Worm (Caenorhabditis elegans) whole organism, young adult: ENCODE data around the gene Y48B6A.10.

Experiments used
- K11D2.4 ChIP-seq: fragments of 200-800 bp; sonication (Bioruptor generic); IDR thresholded peaks from 2 replicates; pipeline ENCODE4 v1.3.6; 2022; ENCODE audit warnings: missing genetic modification reagents, missing genetic modification characterization, missing compliant biosample characterization
- ceh-27 ChIP-seq: fragments of 200-800 bp; sonication (Bioruptor generic); optimal IDR thresholded peaks from 2 replicates; lab custom pipeline; 2018; ENCODE audit warnings: mild to moderate bottlenecking, missing genetic modification characterization, moderate library complexity, missing compliant biosample characterization
- zim-3 ChIP-seq: sonication (generic microtip); optimal IDR thresholded peaks from 2 replicates; lab custom pipeline; 2017; ENCODE audit warnings: mild to moderate bottlenecking, missing genetic modification characterization, moderate library complexity, missing compliant biosample characterization

ce11 chrII:14257943-14258342 is 43.7 kb downstream of the Y48B6A.10 start:
- TF ChIP-seq K11D2.4 (no peak), ceh-27 (GFP tag; lab: Kevin White, UChicago) (no peak), zim-3 (tag; lab: Kevin White, UChicago) (no peak)
